Worm (Caenorhabditis elegans) whole organism, L3 larva: ENCODE measurements around the gene sbds-1.

Experiments used
- R02D3.7 ChIP-seq: fragments of 150-350 bp; optimal IDR thresholded peaks from 2 replicates; lab custom pipeline; 2014; ENCODE audit warnings: missing biosample characterization, missing genetic modification characterization
- aly-2 ChIP-seq: fragments of 150-350 bp; optimal IDR thresholded peaks from 2 replicates; lab custom pipeline; 2014; ENCODE audit warnings: missing biosample characterization, missing genetic modification characterization
- ama-1 ChIP-seq: fragments of 150-350 bp; optimal IDR thresholded peaks from 2 replicates; lab custom pipeline; 2018
- ceh-16 ChIP-seq: sonication (generic microtip); optimal IDR thresholded peaks from 2 replicates; lab custom pipeline; 2017; ENCODE audit warnings: missing biosample characterization, missing genetic modification characterization
- ceh-82 ChIP-seq: fragments of 150-350 bp; optimal IDR thresholded peaks from 2 replicates; lab custom pipeline; 2014; ENCODE audit warnings: missing biosample characterization, missing genetic modification characterization
- ceh-9 ChIP-seq: sonication (generic microtip); optimal IDR thresholded peaks from 2 replicates; lab custom pipeline; 2018; ENCODE audit warnings: missing biosample characterization, missing genetic modification characterization
- daf-12 ChIP-seq: fragments of 150-350 bp; optimal IDR thresholded peaks from 2 replicates; lab custom pipeline; 2014; ENCODE audit warnings: missing biosample characterization, missing genetic modification reagents, missing genetic modification characterization
- egl-27 ChIP-seq: sonication (generic microtip); optimal IDR thresholded peaks from 4 replicates; lab custom pipeline; 2017; ENCODE audit warnings: missing biosample characterization, missing genetic modification reagents, missing genetic modification characterization
- elt-2 ChIP-seq: sonication (generic microtip); optimal IDR thresholded peaks from 2 replicates; lab custom pipeline; 2016; ENCODE audit warnings: missing genetic modification reagents, mild to moderate bottlenecking, missing genetic modification characterization, missing compliant biosample characterization
- elt-3 ChIP-seq, 3 experiments: fragments of 150-350 bp in 1 of 3; sonication (generic microtip) in 2 of 3; optimal IDR thresholded peaks; 2 replicates in 2 of 3; 4 replicates in 1 of 3; lab custom pipeline; 2014 to 2017; ENCODE audit warnings: missing biosample characterization in 3 of 3, missing genetic modification characterization in 3 of 3
- eor-1 ChIP-seq, 2 experiments: fragments of 150-350 bp; optimal IDR thresholded peaks; 2 replicates each; lab custom pipeline; 2014 to 2018; ENCODE audit warnings: missing biosample characterization in 2 of 2, missing genetic modification characterization in 2 of 2
- fkh-10 ChIP-seq: sonication (generic microtip); optimal IDR thresholded peaks from 2 replicates; lab custom pipeline; 2017; ENCODE audit warnings: missing biosample characterization, missing genetic modification reagents, missing genetic modification characterization
- fos-1 ChIP-seq: fragments of 150-350 bp; optimal IDR thresholded peaks from 2 replicates; lab custom pipeline; 2014; ENCODE audit warnings: missing biosample characterization, missing genetic modification characterization
- hmg-11 ChIP-seq: sonication (generic microtip); optimal IDR thresholded peaks from 2 replicates; lab custom pipeline; 2016; ENCODE audit warnings: missing genetic modification characterization, missing compliant biosample characterization
- jun-1 ChIP-seq: fragments of 150-350 bp; optimal IDR thresholded peaks from 2 replicates; lab custom pipeline; 2014; ENCODE audit warnings: missing biosample characterization, missing genetic modification reagents, missing genetic modification characterization
- lin-15B ChIP-seq: fragments of 150-350 bp; optimal IDR thresholded peaks from 2 replicates; lab custom pipeline; 2014; ENCODE audit warnings: missing biosample characterization, missing genetic modification characterization
- lin-39 ChIP-seq: fragments of 150-350 bp; optimal IDR thresholded peaks from 2 replicates; lab custom pipeline; 2018; ENCODE audit warnings: missing biosample characterization, missing genetic modification reagents, missing genetic modification characterization
- lsy-12 ChIP-seq: sonication (generic microtip); optimal IDR thresholded peaks from 2 replicates; lab custom pipeline; 2016; ENCODE audit warnings: mild to moderate bottlenecking, missing genetic modification characterization, missing compliant biosample characterization
- mdl-1 ChIP-seq: fragments of 150-350 bp; optimal IDR thresholded peaks from 2 replicates; lab custom pipeline; 2014; ENCODE audit warnings: missing biosample characterization, missing genetic modification characterization
- mml-1 ChIP-seq: fragments of 150-350 bp; sonication (generic microtip); optimal IDR thresholded peaks from 3 replicates; lab custom pipeline; 2014; ENCODE audit warnings: missing biosample characterization, missing genetic modification characterization
- nfya-1 ChIP-seq: sonication (generic microtip); optimal IDR thresholded peaks from 2 replicates; lab custom pipeline; 2017; ENCODE audit warnings: missing genetic modification characterization, mild to moderate bottlenecking, missing compliant biosample characterization, antibody characterized with exemption, moderate library complexity; ENCODE audit not compliant: insufficient read depth
- nhr-11 ChIP-seq: fragments of 150-350 bp; optimal IDR thresholded peaks from 2 replicates; lab custom pipeline; 2014; ENCODE audit warnings: missing biosample characterization, missing genetic modification characterization
- nhr-12 ChIP-seq: fragments of 150-350 bp; optimal IDR thresholded peaks from 2 replicates; lab custom pipeline; 2014; ENCODE audit warnings: missing biosample characterization, missing genetic modification characterization
- nhr-23 ChIP-seq: fragments of 150-350 bp; optimal IDR thresholded peaks from 2 replicates; lab custom pipeline; 2014; ENCODE audit warnings: missing biosample characterization, missing genetic modification reagents, missing genetic modification characterization
- nhr-237 ChIP-seq: fragments of 150-350 bp; optimal IDR thresholded peaks from 2 replicates; lab custom pipeline; 2014; ENCODE audit warnings: missing biosample characterization, missing genetic modification characterization
- nhr-67 ChIP-seq: fragments of 150-350 bp; optimal IDR thresholded peaks from 2 replicates; lab custom pipeline; 2014; ENCODE audit warnings: missing biosample characterization, missing genetic modification characterization
- nhr-77 ChIP-seq: fragments of 150-350 bp; optimal IDR thresholded peaks from 2 replicates; lab custom pipeline; 2014; ENCODE audit warnings: missing biosample characterization, missing genetic modification characterization
- pha-4 ChIP-seq: fragments of 150-350 bp; optimal IDR thresholded peaks from 2 replicates; lab custom pipeline; 2014; ENCODE audit warnings: missing biosample characterization, missing genetic modification reagents, missing genetic modification characterization
- pqm-1 ChIP-seq: fragments of 150-350 bp; optimal IDR thresholded peaks from 2 replicates; lab custom pipeline; 2017; ENCODE audit warnings: missing biosample characterization, missing genetic modification characterization, inconsistent platforms
- sea-2 ChIP-seq: fragments of 150-350 bp; sonication (generic microtip); optimal IDR thresholded peaks from 4 replicates; lab custom pipeline; 2014; ENCODE audit warnings: missing biosample characterization, missing genetic modification reagents, missing genetic modification characterization
- skn-1 ChIP-seq: fragments of 150-350 bp; optimal IDR thresholded peaks from 2 replicates; lab custom pipeline; 2014; ENCODE audit warnings: missing biosample characterization, missing genetic modification characterization
- tbx-2 ChIP-seq: sonication (generic microtip); optimal IDR thresholded peaks from 2 replicates; lab custom pipeline; 2016; ENCODE audit warnings: mild to moderate bottlenecking, missing genetic modification characterization, missing compliant biosample characterization
- unc-39 ChIP-seq: sonication (generic microtip); optimal IDR thresholded peaks from 4 replicates; lab custom pipeline; 2017; ENCODE audit warnings: missing biosample characterization, missing genetic modification characterization
- ztf-11 ChIP-seq: fragments of 150-350 bp; optimal IDR thresholded peaks from 2 replicates; lab custom pipeline; 2014; ENCODE audit warnings: missing biosample characterization, missing genetic modification characterization

sbds-1 gene

DNA sequence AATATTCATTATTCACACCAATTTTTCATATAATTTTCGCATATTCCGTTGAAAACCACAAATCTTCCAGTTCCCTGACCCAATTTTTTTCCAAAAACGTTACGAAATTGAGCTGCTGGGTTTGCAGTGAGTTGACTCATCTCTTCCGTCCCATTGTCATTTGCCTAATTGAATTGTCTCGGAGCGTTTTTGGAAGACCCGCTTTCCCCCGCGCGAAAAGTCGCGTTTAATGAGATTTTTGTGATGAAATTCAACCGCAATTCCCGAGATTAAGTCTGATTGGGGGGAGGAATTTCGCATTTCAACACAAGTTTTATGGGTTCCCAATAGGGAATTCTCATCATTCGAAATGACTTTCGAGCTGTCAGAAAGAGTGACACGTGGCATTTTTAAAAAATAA lies 26.3 kb downstream of the sbds-1 start:
- TF ChIP-seq ceh-9 (tag; lab: Kevin White, UChicago) (no peak), mml-1 (tag; lab: Kevin White, UChicago) (no peak), nhr-237 (tag; lab: Kevin White, UChicago) (no peak), tbx-2 (no peak), nhr-67 (no peak), ceh-16 (tag; lab: Kevin White, UChicago) (no peak), R02D3.7 (tag; lab: Kevin White, UChicago) (no peak), nfya-1 (tag; lab: Kevin White, UChicago) (no peak), nhr-12 (tag; lab: Kevin White, UChicago) (no peak), ztf-11 (tag; lab: Kevin White, UChicago) (no peak), aly-2 (tag; lab: Kevin White, UChicago) (no peak)
- TF ChIP-seq, all 47 proteins: peak for 0

ce11 chrIII:609549-609948 lies 28.7 kb downstream of the sbds-1 start, which contains the start of gene best-17:
Gene best-17, minus strand, starts transcription at chrIII:609649.
- no peak for TF ChIP-seq nhr-67
- no peak for TF ChIP-seq lin-39
- TF ChIP-seq, all 47 proteins: peak for 0

DNA sequence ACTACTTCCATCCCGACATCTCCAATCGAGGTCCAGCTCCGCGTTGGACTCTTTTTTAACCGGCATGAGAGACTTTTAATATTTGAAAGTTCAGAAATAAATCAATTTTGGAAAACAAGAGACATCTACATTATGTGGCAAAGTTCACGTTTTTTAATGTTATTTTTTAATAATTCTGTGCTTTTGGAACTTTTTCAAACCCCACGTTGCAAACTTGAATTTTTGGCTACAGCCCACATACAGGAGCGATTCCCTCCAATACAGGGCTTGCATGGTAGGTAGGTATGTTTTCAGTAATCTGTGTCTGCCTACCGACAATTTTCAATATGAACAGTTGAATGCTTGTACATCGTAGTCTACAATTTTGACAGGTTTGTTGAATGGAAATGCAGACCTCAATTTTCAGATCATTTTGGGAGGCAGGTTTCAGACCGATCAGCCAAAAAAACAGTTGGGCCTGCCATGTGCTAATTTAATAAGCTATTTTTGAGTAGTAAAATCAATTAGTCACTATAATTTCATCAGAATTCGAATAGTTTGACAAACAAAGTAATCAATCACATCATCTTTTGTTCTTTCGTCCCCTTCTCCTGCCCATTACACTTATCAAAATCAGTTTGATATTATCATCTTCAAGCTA lies 32.7 kb downstream of the sbds-1 start, which contains the start of the genes Y55B1AR.4 and ttr-7:
Gene Y55B1AR.4, minus strand, starts transcription at position 101 of the 640 bp plus-strand sequence.
Gene ttr-7, plus strand, starts transcription at position 590 of the 640 bp plus-strand sequence.
- no peak for TF ChIP-seq nhr-67
- TF ChIP-seq eor-1 (tag; optimal IDR thresholded peaks at IDR 0.05; lab: Kevin White, UChicago): no peak
- no peak for TF ChIP-seq daf-12
- TF ChIP-seq unc-39 (tag; lab: Kevin White, UChicago): no peak
- TF ChIP-seq lin-15B (tag; lab: Kevin White, UChicago): no peak
- no peak for TF ChIP-seq ceh-82 (tag; lab: Kevin White, UChicago)
- TF ChIP-seq skn-1 (tag; lab: Kevin White, UChicago): no peak
- TF ChIP-seq ceh-9 (tag; lab: Kevin White, UChicago): no peak
- TF ChIP-seq nhr-23 (tag; lab: Kevin White, UChicago): no peak
- no peak for TF ChIP-seq mdl-1
- no peak for TF ChIP-seq nhr-11 (tag; lab: Kevin White, UChicago)
- TF ChIP-seq aly-2 (tag; lab: Kevin White, UChicago): no peak
- no peak for TF ChIP-seq pqm-1
- no peak for TF ChIP-seq ceh-16 (tag; lab: Kevin White, UChicago)
- TF ChIP-seq fkh-10 (GFP tag; lab: Kevin White, UChicago): no peak
- no peak for TF ChIP-seq elt-2 (tag; lab: Kevin White, UChicago)
- TF ChIP-seq fos-1 (tag; lab: Kevin White, UChicago): no peak

- TF ChIP-seq elt-2 (tag; lab: Kevin White, UChicago): peak; percentile 99
- TF ChIP-seq ama-1 (lab: Kevin White, UChicago): peak; percentile 10
- peak; percentile 97 for TF ChIP-seq pha-4 (tag; lab: Kevin White, UChicago)
- peak; percentile 48 for TF ChIP-seq nhr-77 (tag; lab: Kevin White, UChicago)
- peak; percentile 56 for TF ChIP-seq skn-1 (tag; lab: Kevin White, UChicago)
- TF ChIP-seq nhr-67: no peak
- TF ChIP-seq mdl-1: no peak
- TF ChIP-seq pqm-1: peak; percentile 97
- peak; percentile 90 for TF ChIP-seq jun-1
- TF ChIP-seq nhr-23 (tag; lab: Kevin White, UChicago): no peak
- peak; percentile 85 for TF ChIP-seq fos-1 (tag; lab: Kevin White, UChicago)
- TF ChIP-seq, all 47 proteins: peak for 8
Observed at ce11 chrIII:600316-600932, 37.8 kb downstream of the sbds-1 start, which contains the start of gene lec-6. Gene lec-6, minus strand, starts transcription at chrIII:600366.

- TF ChIP-seq nhr-237 (tag; lab: Kevin White, UChicago): no peak
- peak; percentile 12 for TF ChIP-seq pqm-1
- TF ChIP-seq jun-1: peak; percentile 14
- TF ChIP-seq elt-2 (tag; lab: Kevin White, UChicago): peak; percentile 46
Observed at ce11 chrIII:599279-599678, 38.9 kb downstream of the sbds-1 start.

- TF ChIP-seq unc-39 (tag; lab: Kevin White, UChicago) (no peak), eor-1 (tag; optimal IDR thresholded peaks at IDR 0.05; lab: Kevin White, UChicago) (no peak), egl-27 (tag; lab: Kevin White, UChicago) (no peak), lsy-12 (tag; lab: Kevin White, UChicago) (no peak), hmg-11 (no peak), elt-3 (tag; optimal IDR thresholded peaks at IDR 0.05; lab: Kevin White, UChicago) (no peak), skn-1 (tag; lab: Kevin White, UChicago) (no peak), fkh-10 (GFP tag; lab: Kevin White, UChicago) (no peak), sea-2 (GFP tag; lab: Kevin White, UChicago) (no peak)
Observed at ce11 chrIII:598687-599086, 39.5 kb downstream of the sbds-1 start, which contains the start of gene Y55B1AR.2. Gene Y55B1AR.2, minus strand, starts transcription at chrIII:598787.
